Worm (Caenorhabditis elegans): Measurements from ENCODE around the gene F32D1.3.

Gene F32D1.3

ce11 chrV:4396257-4396656 is 34.9 kb upstream of the F32D1.3 start, which contains the start of gene F13A2.3:
TSS of gene F13A2.3 (minus strand) at chrV:4396357.
- TF ChIP-seq drap-1 (GFP tag; optimal IDR thresholded peaks at IDR 0.05) = no peak
- TF ChIP-seq unc-120 (tag; optimal IDR thresholded peaks at IDR 0.05; ENCODE audit: poor library complexity, severe bottlenecking) = no peak
- TF ChIP-seq pha-4 (tag; optimal IDR thresholded peaks at IDR 0.05) = no peak
- TF ChIP-seq mls-2 (tag; optimal IDR thresholded peaks at IDR 0.05) = no peak
- no peak for TF ChIP-seq sem-2 (GFP tag; optimal IDR thresholded peaks at IDR 0.05)
- no peak for TF ChIP-seq elt-3 (tag; optimal IDR thresholded peaks at IDR 0.05)
- TF ChIP-seq lsy-2 (tag; optimal IDR thresholded peaks at IDR 0.05) = no peak
- TF ChIP-seq ces-1 (GFP tag; optimal IDR thresholded peaks at IDR 0.05) = no peak
- no peak for TF ChIP-seq blmp-1 (tag; optimal IDR thresholded peaks at IDR 0.05)
- TF ChIP-seq M03D4.4 (tag; optimal IDR thresholded peaks at IDR 0.05) = no peak
- no peak for TF ChIP-seq ceh-83 (GFP tag; optimal IDR thresholded peaks at IDR 0.05)
- no peak for TF ChIP-seq unc-62 (GFP tag; optimal IDR thresholded peaks at IDR 0.05)
- TF ChIP-seq cnd-1 (tag; optimal IDR thresholded peaks at IDR 0.05) = no peak
- TF ChIP-seq hlh-1 (tag; optimal IDR thresholded peaks at IDR 0.05) = no peak
- no peak for TF ChIP-seq flh-1 (GFP tag; optimal IDR thresholded peaks at IDR 0.05)
- TF ChIP-seq bed-3 (GFP tag; optimal IDR thresholded peaks at IDR 0.05) = no peak

- TF ChIP-seq bed-3 (GFP tag; optimal IDR thresholded peaks at IDR 0.05) (no peak), lsy-2 (tag; optimal IDR thresholded peaks at IDR 0.05) (peak; percentile 21)
These were observed 26.5 kb upstream of the F32D1.3 start for ce11 chrV:4387916-4388315.

- TF ChIP-seq drap-1 (GFP tag; optimal IDR thresholded peaks at IDR 0.05) = no peak
- TF ChIP-seq mls-2 (tag; optimal IDR thresholded peaks at IDR 0.05) = no peak
- no peak for TF ChIP-seq snpc-4 (tag; optimal IDR thresholded peaks at IDR 0.05)
- TF ChIP-seq flh-1 (GFP tag; optimal IDR thresholded peaks at IDR 0.05) = no peak
- TF ChIP-seq ham-2 (GFP tag; optimal IDR thresholded peaks at IDR 0.05) = no peak
- no peak for TF ChIP-seq nhr-12 (tag; optimal IDR thresholded peaks at IDR 0.05)
- no peak for TF ChIP-seq elt-3 (tag; optimal IDR thresholded peaks at IDR 0.05)
- no peak for TF ChIP-seq M03D4.4 (tag; optimal IDR thresholded peaks at IDR 0.05)
- no peak for TF ChIP-seq elt-1 (tag; optimal IDR thresholded peaks at IDR 0.05; ENCODE audit: borderline replicate concordance, insufficient read depth)
- no peak for TF ChIP-seq unc-39 (tag; optimal IDR thresholded peaks at IDR 0.05)
- TF ChIP-seq lsy-2 (tag; optimal IDR thresholded peaks at IDR 0.05) = no peak
These were observed 26.0 kb upstream of the F32D1.3 start, which contains the start of gene F13A2.9 for ce11 chrV:4387402-4387801. TSS of gene F13A2.9 (minus strand) at chrV:4387502.

- no peak for TF ChIP-seq ceh-43 (GFP tag; optimal IDR thresholded peaks at IDR 0.05)
- TF ChIP-seq nhr-12 (tag; optimal IDR thresholded peaks at IDR 0.05) = no peak
- TF ChIP-seq unc-120 (tag; optimal IDR thresholded peaks at IDR 0.05; ENCODE audit: poor library complexity, severe bottlenecking) = no peak
- no peak for TF ChIP-seq hlh-1 (tag; optimal IDR thresholded peaks at IDR 0.05)
- no peak for TF ChIP-seq drap-1 (GFP tag; optimal IDR thresholded peaks at IDR 0.05)
- TF ChIP-seq lsy-2 (tag; optimal IDR thresholded peaks at IDR 0.05) = no peak
- no peak for TF ChIP-seq nhr-28 (tag; optimal IDR thresholded peaks at IDR 0.05)
- no peak for TF ChIP-seq lin-32 (GFP tag; optimal IDR thresholded peaks at IDR 0.05)
- TF ChIP-seq elt-3 (tag; optimal IDR thresholded peaks at IDR 0.05) = no peak
- no peak for TF ChIP-seq nhr-2 (tag; optimal IDR thresholded peaks at IDR 0.05)
- no peak for TF ChIP-seq ces-1 (GFP tag; optimal IDR thresholded peaks at IDR 0.05)
- TF ChIP-seq cnd-1 (tag; optimal IDR thresholded peaks at IDR 0.05) = no peak
- no peak for TF ChIP-seq mls-2 (tag; optimal IDR thresholded peaks at IDR 0.05)
- no peak for TF ChIP-seq ztf-11 (tag; optimal IDR thresholded peaks at IDR 0.05)
- no peak for TF ChIP-seq ham-2 (GFP tag; optimal IDR thresholded peaks at IDR 0.05)
- TF ChIP-seq ceh-39 (tag; optimal IDR thresholded peaks at IDR 0.05) = no peak
- no peak for TF ChIP-seq snpc-4 (tag; optimal IDR thresholded peaks at IDR 0.05)
- TF ChIP-seq mab-5 (tag; optimal IDR thresholded peaks at IDR 0.05) = no peak
- TF ChIP-seq mep-1 (tag; optimal IDR thresholded peaks at IDR 0.05) = no peak
- TF ChIP-seq bed-3 (GFP tag; optimal IDR thresholded peaks at IDR 0.05) = no peak
These were observed 24.8 kb upstream of the F32D1.3 start, which contains the start of gene F13A2.10 for ce11 chrV:4386173-4386572. TSS of gene F13A2.10 (minus strand) at chrV:4386273.

ce11 chrV:4384482-4384881 is 23.1 kb upstream of the F32D1.3 start, which contains the start of gene F13A2.2:
TSS of gene F13A2.2 (minus strand) at chrV:4384582.
- no peak for TF ChIP-seq bed-3 (GFP tag; optimal IDR thresholded peaks at IDR 0.05)
- no peak for TF ChIP-seq ces-1 (GFP tag; optimal IDR thresholded peaks at IDR 0.05)
- no peak for TF ChIP-seq ceh-43 (GFP tag; optimal IDR thresholded peaks at IDR 0.05)
- TF ChIP-seq blmp-1 (tag; optimal IDR thresholded peaks at IDR 0.05) = no peak
- TF ChIP-seq ham-2 (GFP tag; optimal IDR thresholded peaks at IDR 0.05) = no peak
- no peak for TF ChIP-seq sptf-1 (tag; optimal IDR thresholded peaks at IDR 0.05)
- TF ChIP-seq unc-39 (tag; optimal IDR thresholded peaks at IDR 0.05) = no peak
- no peak for TF ChIP-seq lin-13 (tag; optimal IDR thresholded peaks at IDR 0.05)
- TF ChIP-seq elt-1 (tag; optimal IDR thresholded peaks at IDR 0.05; ENCODE audit: borderline replicate concordance, insufficient read depth) = no peak
- TF ChIP-seq nhr-28 (tag; optimal IDR thresholded peaks at IDR 0.05) = no peak
- TF ChIP-seq mep-1 (tag; optimal IDR thresholded peaks at IDR 0.05) = no peak
- TF ChIP-seq unc-62 (GFP tag; optimal IDR thresholded peaks at IDR 0.05) = no peak
- TF ChIP-seq nhr-2 (tag; optimal IDR thresholded peaks at IDR 0.05) = no peak
- no peak for TF ChIP-seq cnd-1 (tag; optimal IDR thresholded peaks at IDR 0.05)
- TF ChIP-seq nhr-237 (tag; optimal IDR thresholded peaks at IDR 0.05) = no peak
- TF ChIP-seq hlh-1 (tag; optimal IDR thresholded peaks at IDR 0.05) = no peak
- no peak for TF ChIP-seq nhr-76 (tag; optimal IDR thresholded peaks at IDR 0.05)
- no peak for TF ChIP-seq tbx-8 (GFP tag; optimal IDR thresholded peaks at IDR 0.05)
- no peak for TF ChIP-seq mls-2 (tag; optimal IDR thresholded peaks at IDR 0.05)
- TF ChIP-seq unc-120 (tag; optimal IDR thresholded peaks at IDR 0.05; ENCODE audit: poor library complexity, severe bottlenecking) = no peak
